Worm (Caenorhabditis elegans) whole organism, early embryonic: ENCODE data around the gene Y77E11A.23.

Source experiments
- B0310.2 ChIP-seq: sonication (generic microtip); optimal IDR thresholded peaks from 2 replicates; lab custom pipeline; 2016; ENCODE audit warnings: mild to moderate bottlenecking, missing genetic modification characterization, missing compliant biosample characterization
- F13C5.2 ChIP-seq: sonication (generic microtip); optimal IDR thresholded peaks from 2 replicates; lab custom pipeline; 2017; ENCODE audit warnings: mild to moderate bottlenecking, missing genetic modification characterization, inconsistent platforms, missing compliant biosample characterization
- ama-1 ChIP-seq: fragments of 150-350 bp; optimal IDR thresholded peaks from 2 replicates; lab custom pipeline; 2014
- ceh-36 ChIP-seq: sonication (generic microtip); optimal IDR thresholded peaks from 2 replicates; lab custom pipeline; 2016; ENCODE audit warnings: missing genetic modification characterization, inconsistent platforms, missing compliant biosample characterization
- ets-7 ChIP-seq: sonication (generic microtip); optimal IDR thresholded peaks from 2 replicates; lab custom pipeline; 2016; ENCODE audit warnings: missing genotype, missing genetic modification characterization, missing compliant biosample characterization
- flt-1 ChIP-seq: fragments of 200-800 bp; sonication (Bioruptor generic); IDR thresholded peaks from 2 replicates; pipeline ENCODE4 v1.3.6; 2022; ENCODE audit warnings: missing genetic modification characterization, missing compliant biosample characterization
- hmg-4 ChIP-seq: fragments of 200-800 bp; sonication (Bioruptor generic); optimal IDR thresholded peaks from 2 replicates; lab custom pipeline; 2018; ENCODE audit warnings: mild to moderate bottlenecking, missing genetic modification characterization, missing compliant biosample characterization
- hnd-1 ChIP-seq: sonication (generic microtip); optimal IDR thresholded peaks from 2 replicates; lab custom pipeline; 2016; ENCODE audit warnings: missing genetic modification characterization, missing compliant biosample characterization
- pes-1 ChIP-seq: fragments of 200-800 bp; sonication (Bioruptor generic); IDR thresholded peaks from 2 replicates; pipeline ENCODE4 v1.3.6; 2022; ENCODE audit warnings: missing genetic modification reagents, missing genetic modification characterization, missing compliant biosample characterization
- tbx-11 ChIP-seq: fragments of 200-800 bp; sonication (Bioruptor generic); IDR thresholded peaks from 2 replicates; pipeline ENCODE4 v1.3.6; 2022; ENCODE audit warnings: missing genetic modification characterization, missing compliant biosample characterization
- tbx-37 ChIP-seq: fragments of 200-800 bp; sonication (Bioruptor generic); conservative IDR thresholded peaks from 2 replicates; pipeline ENCODE4 v1.3.6; 2022; ENCODE audit warnings: missing genetic modification reagents, missing genetic modification characterization, missing compliant biosample characterization

DNA sequence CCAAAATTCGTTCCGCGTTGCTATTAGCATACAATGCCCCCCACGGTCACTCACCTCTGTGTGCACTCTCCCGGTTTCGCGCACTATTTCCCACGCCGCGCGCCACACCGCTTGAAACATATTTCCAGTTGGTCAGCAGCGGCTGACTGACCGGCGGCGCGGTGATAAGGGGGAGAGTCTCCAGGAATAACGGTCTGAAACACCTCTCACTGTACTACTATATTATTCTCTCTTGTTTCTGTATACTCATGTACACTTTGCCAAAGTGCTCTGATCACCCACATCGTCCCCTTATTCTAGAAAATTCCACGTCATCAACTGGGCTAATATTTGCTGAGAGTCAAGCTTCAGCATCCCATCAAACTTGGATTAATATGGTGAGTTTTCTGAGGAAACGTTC lies 44.3 kb downstream of the Y77E11A.23 start, which contains the start of gene nhr-41:
- no peak for TF ChIP-seq hnd-1
- TF ChIP-seq ama-1 (lab: Kevin White, UChicago): no peak
- no peak for TF ChIP-seq tbx-37 (GFP tag; lab: Robert Waterston, UW)
- TF ChIP-seq ceh-36 (tag; lab: Kevin White, UChicago): no peak
- TF ChIP-seq flt-1 (GFP tag; lab: Robert Waterston, UW): no peak
- TF ChIP-seq B0310.2 (tag; lab: Kevin White, UChicago): no peak
- TF ChIP-seq ets-7 (tag; lab: Kevin White, UChicago): no peak
- TF ChIP-seq tbx-11 (GFP tag; lab: Robert Waterston, UW): no peak
- no peak for TF ChIP-seq F13C5.2 (tag; lab: Kevin White, UChicago)
- TF ChIP-seq pes-1 (GFP tag; lab: Robert Waterston, UW): no peak
- TF ChIP-seq hmg-4 (GFP tag; lab: Kevin White, UChicago): no peak
